Fruit fly (Drosophila melanogaster): ENCODE data around the gene CG33494.

CG33494 gene

DNA sequence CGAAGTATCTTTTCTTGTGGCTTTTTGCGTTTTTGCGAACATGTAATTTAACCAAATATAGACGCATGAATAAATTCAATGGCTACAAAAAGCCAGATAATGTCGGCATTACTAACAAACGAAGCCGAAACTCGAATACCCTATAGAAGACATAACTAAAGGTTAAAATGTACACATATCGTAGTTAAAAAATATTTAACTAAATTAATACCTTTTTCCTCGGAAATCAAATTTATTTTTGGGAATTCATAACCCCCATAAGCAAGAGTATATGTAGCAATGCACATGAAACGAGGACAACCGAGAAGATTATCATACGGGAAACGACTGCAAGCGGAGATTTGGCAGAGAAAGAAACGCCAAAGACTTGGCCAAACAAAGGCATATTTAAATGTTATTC, 33.3 kb downstream of the CG33494 start:
- TF ChIP-seq CG17801 (GFP tag; optimal IDR thresholded peaks at IDR 0.05; ENCODE audit: partially characterized antibody), result no peak

DNA sequence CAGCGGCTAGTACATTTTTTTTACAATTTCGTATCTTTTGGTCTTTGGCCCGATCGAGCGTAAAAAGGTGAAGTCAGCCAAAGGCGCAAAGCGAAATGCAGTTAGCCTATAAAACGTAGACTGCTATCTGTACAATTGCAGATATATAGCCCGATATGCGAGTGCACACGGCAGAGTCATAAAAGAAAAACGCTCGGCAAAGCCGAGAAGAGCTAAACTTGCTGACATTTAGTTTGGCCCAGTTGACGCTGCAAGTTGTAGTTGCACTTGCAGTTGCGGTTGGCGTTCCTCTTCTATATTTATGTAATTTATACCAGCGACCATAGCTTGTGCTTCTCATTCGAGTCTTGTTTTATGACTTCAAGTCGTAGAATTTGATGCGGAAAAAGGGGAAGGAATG, 34.3 kb downstream of the CG33494 start:
- no peak for TF ChIP-seq CG17801 (GFP tag; optimal IDR thresholded peaks at IDR 0.05; ENCODE audit: partially characterized antibody)

DNA sequence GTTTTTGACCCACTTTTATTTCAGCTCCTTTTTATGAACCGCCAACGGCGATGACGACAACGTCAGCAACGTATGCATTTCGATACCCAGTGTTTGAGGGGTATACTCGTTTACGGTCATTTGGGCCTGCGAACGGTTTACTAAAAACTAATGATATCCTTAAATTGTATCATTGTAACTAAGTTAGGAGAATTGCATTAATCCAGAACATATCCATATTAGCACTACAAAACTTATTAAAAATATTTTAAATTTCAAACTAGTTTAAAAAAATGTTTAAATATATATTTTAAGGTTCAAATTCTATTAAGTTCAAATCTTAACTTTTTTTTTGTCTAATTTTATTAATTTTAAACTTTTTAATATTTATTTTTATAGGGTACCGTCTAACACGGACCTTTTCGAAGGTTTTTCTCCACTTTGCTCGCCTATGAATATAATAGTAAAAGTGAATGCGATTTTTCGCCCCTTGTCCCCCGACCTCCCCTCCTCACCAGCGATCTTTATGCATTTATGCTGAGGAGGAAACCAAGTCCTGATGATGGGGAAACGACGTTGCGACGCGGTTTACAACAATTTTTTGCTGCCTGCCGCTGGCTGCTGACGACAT, 35.7 kb downstream of the CG33494 start:
- TF ChIP-seq CG17801 (GFP tag; optimal IDR thresholded peaks at IDR 0.05; ENCODE audit: partially characterized antibody), result no peak

DNA sequence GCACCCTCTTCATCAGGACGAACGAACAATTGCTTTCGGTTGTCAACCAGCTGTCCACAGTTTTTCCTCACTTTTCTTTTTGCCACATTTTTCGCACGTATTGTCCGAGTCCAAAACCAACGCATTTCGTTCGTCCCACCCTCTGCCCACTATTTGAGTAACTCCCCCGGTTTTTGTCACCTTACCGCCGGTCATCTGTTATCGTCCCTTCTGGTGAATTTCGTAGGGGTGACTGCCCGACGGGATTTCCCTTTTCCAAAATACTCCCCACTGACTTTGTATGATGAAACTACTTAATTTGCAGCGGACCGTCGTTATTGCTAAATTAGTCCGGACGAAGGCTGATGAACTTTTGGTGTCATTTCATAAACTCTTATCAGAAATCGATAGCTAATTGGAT, 37.9 kb downstream of the CG33494 start:
- TF ChIP-seq CG17801 (GFP tag; optimal IDR thresholded peaks at IDR 0.05; ENCODE audit: partially characterized antibody), result no peak

DNA sequence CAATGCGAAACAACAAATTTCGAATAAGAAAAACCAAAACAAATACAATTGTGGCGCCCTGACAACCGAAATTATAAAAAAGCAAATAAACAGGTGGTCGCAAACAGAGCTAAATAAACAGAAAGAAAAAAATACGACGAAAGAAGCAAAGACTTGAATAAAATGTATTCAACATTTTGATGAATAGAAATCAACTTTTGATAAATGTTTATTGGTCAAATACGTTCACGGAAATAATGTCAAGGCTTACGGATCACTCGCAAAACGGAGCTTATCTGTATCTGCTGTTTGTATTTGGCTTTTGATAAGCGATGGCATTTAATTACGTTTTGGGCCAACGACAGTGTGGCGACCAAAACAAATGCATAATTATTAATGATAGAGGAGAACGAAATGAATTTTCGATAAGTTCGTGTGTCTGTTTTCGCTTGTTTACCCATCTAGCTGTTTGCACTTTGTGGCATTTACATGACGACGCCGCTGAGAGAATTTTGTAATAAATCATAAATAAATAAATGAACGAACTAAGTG, 41.7 kb downstream of the CG33494 start:
- no peak for TF ChIP-seq CG17801 (GFP tag; optimal IDR thresholded peaks at IDR 0.05; ENCODE audit: partially characterized antibody)

DNA sequence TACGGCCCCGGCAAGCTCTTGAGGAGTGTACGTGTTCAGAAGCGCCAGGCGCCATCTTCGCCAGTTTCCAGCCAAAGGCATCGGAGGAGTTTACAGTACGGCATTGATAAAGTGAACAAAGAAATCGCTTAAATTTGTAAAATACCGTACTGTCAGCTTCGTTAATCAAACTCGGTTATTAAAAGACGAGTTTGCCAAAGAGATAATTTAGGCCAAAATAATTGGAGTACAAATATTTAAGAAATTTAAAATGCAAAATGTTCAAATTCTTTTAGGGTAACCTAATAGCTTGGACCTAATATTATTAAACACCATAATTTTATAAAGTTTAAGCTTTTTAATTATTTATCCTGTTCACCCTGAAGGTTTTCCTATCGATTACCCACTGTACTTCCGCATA, 43.1 kb downstream of the CG33494 start:
- TF ChIP-seq CG17801 (GFP tag; optimal IDR thresholded peaks at IDR 0.05; ENCODE audit: partially characterized antibody), result no peak

DNA sequence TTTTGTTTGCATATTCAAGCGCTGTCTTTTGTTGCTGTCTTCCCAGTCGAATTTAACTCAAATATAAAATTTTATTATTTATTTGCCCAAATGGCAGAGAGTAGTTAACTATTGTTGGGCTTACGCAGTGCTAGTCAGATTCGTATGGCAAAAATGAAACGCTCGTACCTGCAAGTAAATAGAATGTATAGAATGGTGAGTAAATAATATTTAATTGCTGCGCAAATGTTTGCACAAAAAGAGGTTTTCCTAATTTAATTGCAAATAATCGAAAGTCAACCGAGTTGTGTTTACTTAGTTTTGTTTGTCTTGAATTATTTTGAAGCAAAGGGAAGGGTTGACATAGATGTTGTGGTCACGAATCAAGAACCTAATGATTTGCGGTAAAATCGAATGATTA, 46.2 kb downstream of the CG33494 start:
- TF ChIP-seq CG17801 (GFP tag; optimal IDR thresholded peaks at IDR 0.05; ENCODE audit: partially characterized antibody), result no peak

DNA sequence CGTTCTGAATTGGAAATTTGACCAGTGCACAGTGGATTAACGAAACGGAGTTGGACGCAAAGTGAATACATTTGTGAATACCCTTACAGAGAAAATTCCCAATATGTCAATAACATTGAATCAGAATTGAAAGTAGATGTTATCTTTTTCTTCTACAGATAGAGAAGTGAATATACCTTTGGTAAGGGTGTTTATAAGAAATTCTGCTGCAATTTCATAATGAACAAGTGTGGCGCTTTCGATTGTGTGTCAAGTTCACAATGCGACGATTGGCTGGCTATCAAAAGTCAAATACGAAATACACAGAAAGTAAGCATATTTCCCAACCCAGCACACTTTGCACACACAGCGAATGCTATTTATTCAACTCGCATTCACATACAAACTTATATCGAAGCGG, 46.6 kb downstream of the CG33494 start:
- peak; percentile 44 for TF ChIP-seq CG17801 (GFP tag; optimal IDR thresholded peaks at IDR 0.05; ENCODE audit: partially characterized antibody)

DNA sequence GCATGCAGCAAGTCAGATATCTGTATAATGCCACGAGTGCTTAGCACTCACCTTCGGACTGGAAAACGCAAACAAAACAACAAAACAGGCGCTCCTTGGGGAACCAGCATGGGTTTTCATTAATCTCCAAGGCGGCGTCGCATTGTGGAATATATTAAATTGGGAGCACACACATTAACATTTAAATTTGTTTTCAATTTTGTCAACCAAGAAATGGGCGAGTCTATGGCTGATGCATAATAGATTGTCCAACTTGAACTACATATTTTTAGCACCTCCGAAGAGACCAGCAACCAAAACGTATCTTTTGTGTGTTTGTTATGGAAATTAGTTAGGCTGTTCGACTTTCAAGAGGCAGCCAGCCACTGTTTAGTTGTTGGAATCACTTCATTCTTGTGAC, 47.5 kb downstream of the CG33494 start:
- TF ChIP-seq CG17801 (GFP tag; optimal IDR thresholded peaks at IDR 0.05; ENCODE audit: partially characterized antibody), result no peak

DNA sequence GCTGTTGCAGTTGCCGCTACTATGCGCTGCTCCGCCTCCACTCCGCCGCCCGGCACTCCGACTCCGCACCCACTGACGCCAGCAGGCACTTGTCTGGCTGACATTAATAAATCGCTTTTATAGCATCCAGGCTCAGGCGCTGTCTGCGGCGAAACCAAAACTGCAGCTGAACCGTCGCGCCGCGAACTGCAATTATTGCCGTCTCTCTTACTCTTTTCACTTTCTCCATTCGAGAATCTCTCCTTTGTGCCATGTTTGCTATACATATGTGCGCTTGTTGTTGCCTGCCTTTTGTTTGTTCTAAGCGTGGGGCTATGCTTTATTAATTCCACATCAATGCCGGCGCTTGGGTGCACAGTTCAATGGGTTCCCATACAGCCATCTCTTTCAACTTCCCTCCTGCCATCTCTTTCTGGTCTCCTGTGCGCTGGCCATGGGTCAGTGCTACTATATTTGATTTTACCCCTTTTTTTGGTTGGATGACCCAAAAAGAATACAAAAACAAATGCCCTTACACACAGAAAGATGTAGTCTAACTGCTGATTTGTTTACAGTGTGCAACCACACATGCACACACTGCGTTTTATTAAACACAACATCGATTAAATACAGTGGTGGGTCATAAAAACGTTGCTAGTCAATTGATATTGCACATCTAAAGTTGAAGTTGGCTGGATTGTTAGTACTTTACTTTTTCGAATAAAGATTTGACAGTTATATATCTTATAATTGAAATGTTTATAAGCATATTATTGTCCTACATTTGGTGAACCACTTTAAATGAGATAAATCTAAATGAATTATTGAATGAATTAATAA, 48.3 kb downstream of the CG33494 start:
- no peak for TF ChIP-seq CG17801 (GFP tag; optimal IDR thresholded peaks at IDR 0.05; ENCODE audit: partially characterized antibody)

DNA sequence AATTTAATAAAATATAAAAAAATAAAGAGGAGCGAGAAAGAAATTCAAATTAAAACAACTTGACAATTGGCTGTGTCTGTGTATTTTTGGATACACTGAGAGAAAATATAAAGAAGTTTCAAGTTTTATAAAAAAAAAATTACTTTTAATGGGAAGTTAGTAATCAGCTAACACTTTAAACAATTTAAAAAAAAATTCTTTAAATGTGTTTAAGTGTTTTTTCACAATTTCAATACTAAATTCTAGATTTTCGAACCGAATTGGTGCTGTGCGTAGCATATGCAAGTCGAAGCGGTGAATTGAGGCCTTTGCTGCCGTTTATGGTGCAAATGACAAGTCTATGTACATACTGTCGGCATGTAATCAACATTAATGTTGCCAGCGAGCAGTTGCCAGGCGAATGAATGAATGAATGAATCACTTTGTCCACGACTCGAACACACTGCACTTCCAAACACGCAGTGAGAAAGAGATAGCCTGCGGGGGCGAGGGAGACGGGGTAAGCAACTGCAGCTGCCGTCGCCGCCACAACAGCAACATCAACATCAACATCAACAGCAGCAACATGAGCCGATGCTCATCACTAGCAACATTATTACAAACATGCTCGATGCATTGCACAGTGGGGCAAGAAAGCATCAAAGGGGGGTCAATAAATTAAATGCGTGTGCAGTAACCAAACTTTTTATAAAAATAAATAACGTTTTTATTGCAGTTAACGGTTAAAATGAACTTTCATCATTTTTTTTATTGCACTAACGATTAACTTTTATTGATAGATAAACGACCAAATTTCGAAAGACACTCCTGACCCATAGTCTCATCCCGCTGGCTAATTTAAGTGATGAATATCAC, 49.2 kb downstream of the CG33494 start:
- no peak for TF ChIP-seq CG17801 (GFP tag; optimal IDR thresholded peaks at IDR 0.05; ENCODE audit: partially characterized antibody)

Data from ovary, adult (tissue).